Fruit fly (Drosophila melanogaster) S2 (cell line): ENCODE results near the gene CG32700.

Experiments used
- CG8478 ChIP-seq: fragments of >200 bp; optimal IDR thresholded peaks from 2 replicates; lab custom pipeline; 2018
- CTCF ChIP-seq, 2 experiments: fragments of >200 bp; optimal IDR thresholded peaks; 2 replicates each; lab custom pipeline; 2018

- TF ChIP-seq CG8478 (lab: Kevin White, UChicago): no peak
- TF ChIP-seq CTCF (optimal IDR thresholded peaks at IDR 0.05; lab: Kevin White, UChicago): no peak
Measured at dm6 chrX:9483613-9484012, 67.0 kb downstream of the CG32700 start.
